Worm (Caenorhabditis elegans) whole organism, midembryonic: ENCODE results near the gene tag-153.

Source experiments
- T22C8.4 ChIP-seq: fragments of 200-800 bp; sonication (Bioruptor generic); IDR thresholded peaks from 2 replicates; pipeline ENCODE4 v1.3.6; 2022; ENCODE audit warnings: missing genetic modification characterization, missing compliant biosample characterization
- cog-1 ChIP-seq: sonication (generic microtip); optimal IDR thresholded peaks from 2 replicates; lab custom pipeline; 2016; ENCODE audit warnings: missing genetic modification characterization, missing compliant biosample characterization
- flt-1 ChIP-seq: fragments of 200-800 bp; sonication (Bioruptor generic); IDR thresholded peaks from 2 replicates; pipeline ENCODE4 v1.3.6; 2022; ENCODE audit warnings: missing genetic modification characterization, missing compliant biosample characterization
- klf-2 ChIP-seq: fragments of 200-800 bp; sonication (Bioruptor generic); conservative IDR thresholded peaks from 2 replicates; pipeline ENCODE4 v1.3.6; 2022; ENCODE audit warnings: missing genetic modification reagents, missing genetic modification characterization, missing compliant biosample characterization
- med-1 ChIP-seq: sonication (generic microtip); optimal IDR thresholded peaks from 2 replicates; lab custom pipeline; 2017; ENCODE audit warnings: missing genetic modification characterization, mild to moderate bottlenecking, missing compliant biosample characterization, antibody characterized with exemption, missing genetic modification reagents; ENCODE audit not compliant: insufficient read depth
- ref-1 ChIP-seq: fragments of 200-800 bp; sonication (Bioruptor generic); conservative IDR thresholded peaks from 2 replicates; pipeline ENCODE4 v1.3.6; 2022; ENCODE audit warnings: missing genetic modification reagents, missing genetic modification characterization, missing compliant biosample characterization
- tab-1 ChIP-seq: fragments of 200-800 bp; sonication (Bioruptor generic); IDR thresholded peaks from 2 replicates; pipeline ENCODE4 v1.3.6; 2022; ENCODE audit warnings: missing genetic modification characterization, missing compliant biosample characterization
- ztf-23 ChIP-seq: fragments of 200-800 bp; sonication (Bioruptor generic); IDR thresholded peaks from 2 replicates; pipeline ENCODE4 v1.3.6; 2022; ENCODE audit warnings: missing genetic modification reagents, missing genetic modification characterization, missing compliant biosample characterization
- ztf-29 ChIP-seq: fragments of 200-800 bp; sonication (Bioruptor generic); IDR thresholded peaks from 2 replicates; pipeline ENCODE4 v1.3.6; 2022; ENCODE audit warnings: missing genetic modification reagents, missing genetic modification characterization, missing compliant biosample characterization

tag-153 gene

ce11 chrV:9322886-9323285 lies at the start of gene tag-153:
Gene tag-153 (plus strand): TSS chrV:9323085.
- TF ChIP-seq T22C8.4 (GFP tag; lab: Robert Waterston, UW) (no peak), ref-1 (GFP tag; lab: Robert Waterston, UW) (no peak), cog-1 (tag; lab: Kevin White, UChicago) (no peak), med-1 (GFP tag; lab: Kevin White, UChicago) (no peak), tab-1 (GFP tag; lab: Robert Waterston, UW) (no peak)

DNA sequence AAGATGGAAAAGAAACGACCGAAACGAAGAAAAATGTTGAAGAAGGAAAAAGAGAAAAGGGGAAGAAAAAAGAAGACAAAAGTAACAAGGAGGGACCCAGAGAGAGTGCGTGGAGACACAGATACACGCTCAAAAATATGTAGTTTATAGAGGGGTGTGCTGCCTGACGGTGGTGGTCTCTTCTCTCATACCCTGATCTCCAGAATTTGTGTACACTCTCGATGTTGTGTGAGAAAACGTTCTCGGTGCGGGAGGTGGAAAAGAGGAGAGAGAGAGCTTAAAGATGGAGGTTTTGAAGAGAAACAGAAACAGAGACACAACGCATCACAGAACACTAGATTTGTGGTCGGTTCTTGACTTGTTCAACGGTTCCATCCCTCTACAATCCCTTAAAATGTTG lies 49.3 kb upstream of the tag-153 start:
- TF ChIP-seq med-1 (GFP tag; lab: Kevin White, UChicago) (no peak), flt-1 (GFP tag; lab: Robert Waterston, UW) (0 out of 2 replicates have a peak, but pooled peaks have one; percentile 11), cog-1 (tag; lab: Kevin White, UChicago) (peak; percentile 27), tab-1 (GFP tag; lab: Robert Waterston, UW) (no peak), T22C8.4 (GFP tag; lab: Robert Waterston, UW) (no peak)

DNA sequence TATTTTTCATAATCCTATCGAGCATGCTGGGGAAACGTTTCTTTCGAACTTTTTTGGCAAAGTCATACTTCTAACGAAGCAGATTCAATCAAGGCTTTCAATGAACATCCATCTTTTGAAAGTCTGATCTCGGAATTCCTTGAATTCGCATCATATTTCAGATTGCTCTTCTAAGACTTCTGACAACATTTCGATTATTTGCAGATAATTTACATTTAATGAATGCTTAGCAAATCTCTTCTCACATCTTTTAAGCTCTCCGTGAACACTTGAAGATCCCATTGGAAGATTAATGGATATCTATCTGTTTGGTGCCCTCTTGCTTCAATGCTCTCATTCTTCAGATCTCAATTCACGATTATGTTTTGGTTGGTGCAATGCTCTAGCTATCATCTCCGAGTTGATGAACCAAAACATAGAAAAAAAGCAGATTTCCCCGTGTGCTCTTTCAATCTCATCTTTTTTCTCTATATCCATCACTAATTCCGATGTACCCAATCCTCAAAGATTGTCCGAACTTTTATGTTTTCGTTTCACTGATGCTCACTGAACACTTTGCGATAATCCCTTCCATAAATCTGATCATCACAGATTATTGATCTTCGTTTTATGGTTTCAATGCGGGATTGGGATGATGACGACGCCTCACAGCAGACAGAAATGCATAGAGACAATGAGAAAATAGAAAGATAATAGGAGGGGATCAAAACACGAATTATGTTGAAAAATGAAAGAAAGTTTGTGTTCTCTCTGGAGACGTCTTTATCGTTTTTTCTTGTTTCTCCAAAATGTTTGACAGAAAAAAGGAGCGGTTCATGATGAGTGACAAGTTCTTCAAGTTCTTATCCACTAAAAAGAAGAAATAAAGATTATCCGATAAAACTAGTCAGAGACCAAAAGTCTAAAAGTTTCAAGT lies 48.5 kb upstream of the tag-153 start:
- TF ChIP-seq ref-1 (GFP tag; lab: Robert Waterston, UW): no peak
- TF ChIP-seq cog-1 (tag; lab: Kevin White, UChicago): no peak
- no peak for TF ChIP-seq ztf-29 (GFP tag; lab: Robert Waterston, UW)
- no peak for TF ChIP-seq tab-1 (GFP tag; lab: Robert Waterston, UW)

ce11 chrV:9282110-9282509 lies 40.8 kb upstream of the tag-153 start, which contains the start of gene hlh-10:
Gene hlh-10 (minus strand): TSS chrV:9282210.
- no peak for TF ChIP-seq T22C8.4 (GFP tag; lab: Robert Waterston, UW)
- TF ChIP-seq ztf-23 (GFP tag; lab: Robert Waterston, UW): no peak
- TF ChIP-seq ztf-29 (GFP tag; lab: Robert Waterston, UW): no peak
- TF ChIP-seq med-1 (GFP tag; lab: Kevin White, UChicago): no peak
- TF ChIP-seq ref-1 (GFP tag; lab: Robert Waterston, UW): no peak
- TF ChIP-seq klf-2 (GFP tag; lab: Robert Waterston, UW): no peak
- no peak for TF ChIP-seq flt-1 (GFP tag; lab: Robert Waterston, UW)
- TF ChIP-seq cog-1 (tag; lab: Kevin White, UChicago): no peak
- no peak for TF ChIP-seq tab-1 (GFP tag; lab: Robert Waterston, UW)

DNA sequence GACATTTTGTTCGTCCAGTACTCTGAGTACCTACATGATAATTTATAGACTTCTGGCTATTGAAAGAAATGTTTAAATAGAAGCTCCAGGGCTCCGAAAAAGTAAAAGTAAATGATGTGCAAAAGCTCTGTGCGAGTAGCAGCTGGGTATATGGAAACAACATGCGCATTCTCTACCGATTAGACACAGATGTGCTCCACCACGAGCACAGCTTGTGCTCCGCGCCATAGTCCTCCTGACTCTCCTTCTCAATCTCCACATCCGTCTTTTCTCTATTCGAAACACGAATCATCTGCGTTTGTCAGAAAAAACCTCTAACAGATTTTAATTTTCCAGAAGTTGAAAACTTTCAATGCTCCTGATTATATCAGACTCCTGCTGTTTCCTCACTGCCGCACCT lies 39.4 kb upstream of the tag-153 start:
- TF ChIP-seq ref-1 (GFP tag; lab: Robert Waterston, UW) (no peak), flt-1 (GFP tag; lab: Robert Waterston, UW) (no peak), klf-2 (GFP tag; lab: Robert Waterston, UW) (no peak), med-1 (GFP tag; lab: Kevin White, UChicago) (no peak), T22C8.4 (GFP tag; lab: Robert Waterston, UW) (no peak), cog-1 (tag; lab: Kevin White, UChicago) (no peak)

- TF ChIP-seq ztf-23 (GFP tag; lab: Robert Waterston, UW) (no peak), med-1 (GFP tag; lab: Kevin White, UChicago) (no peak), tab-1 (GFP tag; lab: Robert Waterston, UW) (no peak), ztf-29 (GFP tag; lab: Robert Waterston, UW) (no peak), flt-1 (GFP tag; lab: Robert Waterston, UW) (no peak), klf-2 (GFP tag; lab: Robert Waterston, UW) (no peak), T22C8.4 (GFP tag; lab: Robert Waterston, UW) (no peak), cog-1 (tag; lab: Kevin White, UChicago) (no peak), ref-1 (GFP tag; lab: Robert Waterston, UW) (no peak)
Observed at ce11 chrV:9287460-9287859, 35.4 kb upstream of the tag-153 start, which contains the start of gene lron-2. Gene lron-2 (minus strand): TSS chrV:9287560.

DNA sequence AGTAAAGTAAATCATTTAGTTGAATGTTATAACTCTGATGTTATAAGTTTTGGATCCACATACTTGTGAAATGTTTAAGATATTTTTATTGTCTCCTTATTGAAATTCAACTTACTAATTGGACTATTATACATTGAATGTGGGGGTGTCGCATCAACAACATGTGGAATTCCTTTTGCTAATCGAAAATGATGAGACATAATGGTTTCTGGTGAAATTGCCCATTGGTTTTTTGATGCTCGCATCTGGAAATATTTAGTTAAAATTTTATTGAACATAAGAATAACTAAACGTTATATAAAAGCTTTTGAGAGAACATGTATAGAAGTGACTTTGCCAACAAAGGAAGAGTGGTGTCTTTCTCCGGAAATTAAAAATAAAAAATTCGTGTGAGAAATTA lies 31.0 kb upstream of the tag-153 start, which contains the start of gene ZK682.7:
ZK682.7 (minus strand) TSS at position 247 of the 400 bp plus-strand sequence.
- TF ChIP-seq klf-2 (GFP tag; lab: Robert Waterston, UW): no peak
- TF ChIP-seq med-1 (GFP tag; lab: Kevin White, UChicago): no peak
- no peak for TF ChIP-seq flt-1 (GFP tag; lab: Robert Waterston, UW)
- no peak for TF ChIP-seq T22C8.4 (GFP tag; lab: Robert Waterston, UW)

ce11 chrV:9293359-9293758 lies 29.5 kb upstream of the tag-153 start:
- TF ChIP-seq ztf-29 (GFP tag; lab: Robert Waterston, UW): no peak
- TF ChIP-seq ref-1 (GFP tag; lab: Robert Waterston, UW): no peak
- TF ChIP-seq ztf-23 (GFP tag; lab: Robert Waterston, UW): no peak
- TF ChIP-seq flt-1 (GFP tag; lab: Robert Waterston, UW): peak; percentile 58; the same call in 1 of the 2 replicates
- no peak for TF ChIP-seq cog-1 (tag; lab: Kevin White, UChicago)
- TF ChIP-seq med-1 (GFP tag; lab: Kevin White, UChicago): no peak
- TF ChIP-seq tab-1 (GFP tag; lab: Robert Waterston, UW): peak; percentile 68
- TF ChIP-seq T22C8.4 (GFP tag; lab: Robert Waterston, UW): no peak
- no peak; the same call in 1 of the 2 replicates for TF ChIP-seq klf-2 (GFP tag; lab: Robert Waterston, UW)

DNA sequence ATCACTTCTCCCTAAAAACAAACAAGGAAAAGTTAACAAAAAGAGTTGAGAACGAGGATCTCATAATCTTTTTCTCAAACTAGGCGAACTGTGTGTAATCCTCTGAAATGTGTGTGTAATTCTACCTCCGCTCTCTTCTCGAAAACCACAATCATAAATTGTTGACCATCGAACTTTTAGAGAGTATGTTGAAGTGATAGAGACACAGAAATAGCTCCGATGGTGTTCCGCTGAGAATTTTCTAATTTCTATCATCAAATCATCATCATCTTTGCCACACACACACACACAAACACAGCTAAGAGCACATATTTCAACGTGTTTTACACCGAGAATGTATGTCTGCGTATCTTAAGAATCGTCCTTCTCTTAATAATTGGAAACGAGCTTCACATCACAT lies 27.3 kb upstream of the tag-153 start:
- TF ChIP-seq tab-1 (GFP tag; lab: Robert Waterston, UW) (no peak), ref-1 (GFP tag; lab: Robert Waterston, UW) (no peak), med-1 (GFP tag; lab: Kevin White, UChicago) (no peak), T22C8.4 (GFP tag; lab: Robert Waterston, UW) (no peak), ztf-29 (GFP tag; lab: Robert Waterston, UW) (no peak), klf-2 (GFP tag; lab: Robert Waterston, UW) (no peak), ztf-23 (GFP tag; lab: Robert Waterston, UW) (no peak), flt-1 (GFP tag; lab: Robert Waterston, UW) (no peak), cog-1 (tag; lab: Kevin White, UChicago) (no peak)
